Fruit fly (Drosophila melanogaster) whole organism, wandering third instar larva: ENCODE results near the gene CG14304.

ENCODE experiments used
- Abd-B ChIP-seq: fragments of >200 bp; optimal IDR thresholded peaks from 2 replicates; lab custom pipeline; 2017; ENCODE audit warnings: missing biosample characterization, missing genetic modification characterization
- CG32264 ChIP-seq: fragments of 200-800 bp; sonication (Bioruptor generic); optimal IDR thresholded peaks from 2 replicates; lab custom pipeline; 2016; ENCODE audit warnings: missing biosample characterization, missing genetic modification characterization
- CG9705 ChIP-seq: fragments of 200-800 bp; sonication (Bioruptor generic); optimal IDR thresholded peaks from 2 replicates; lab custom pipeline; 2018; ENCODE audit warnings: missing biosample characterization, mild to moderate bottlenecking, missing genetic modification characterization
- CrebA ChIP-seq: fragments of 200-800 bp; sonication (Bioruptor generic); optimal IDR thresholded peaks from 2 replicates; lab custom pipeline; 2016; ENCODE audit warnings: missing biosample characterization, mild to moderate bottlenecking, missing genetic modification characterization, borderline replicate concordance
- Dfd ChIP-seq: fragments of >200 bp; optimal IDR thresholded peaks from 2 replicates; lab custom pipeline; 2017; ENCODE audit warnings: missing biosample characterization, missing genetic modification characterization
- Dif ChIP-seq: fragments of 200-275, 200-300 bp; sonication (Bioruptor generic); optimal IDR thresholded peaks from 2 replicates; lab custom pipeline; 2018; ENCODE audit warnings: missing biosample characterization, missing genetic modification characterization; ENCODE audit not compliant: partially characterized antibody
- GATAd ChIP-seq: sonication (Bioruptor generic); optimal IDR thresholded peaks from 2 replicates; lab custom pipeline; 2016; ENCODE audit warnings: missing biosample characterization, missing genetic modification characterization
- HLH106 ChIP-seq: fragments of 200-800 bp; optimal IDR thresholded peaks from 3 replicates; lab custom pipeline; 2019; ENCODE audit warnings: missing biosample characterization, mild to moderate bottlenecking, missing genetic modification characterization, moderate library complexity
- Hnf4 ChIP-seq: fragments of 200-800 bp; sonication (Bioruptor generic); optimal IDR thresholded peaks from 2 replicates; lab custom pipeline; 2016; ENCODE audit warnings: missing biosample characterization, mild to moderate bottlenecking, missing genetic modification characterization
- Hr78 ChIP-seq: fragments of >200 bp; optimal IDR thresholded peaks from 2 replicates; lab custom pipeline; 2017; ENCODE audit warnings: missing biosample characterization, missing genetic modification characterization
- Jra ChIP-seq: sonication (Bioruptor generic); optimal IDR thresholded peaks from 2 replicates; lab custom pipeline; 2016; ENCODE audit warnings: missing biosample characterization, missing genetic modification characterization
- Mio ChIP-seq: sonication (Bioruptor generic); optimal IDR thresholded peaks from 2 replicates; lab custom pipeline; 2016; ENCODE audit warnings: missing biosample characterization, missing genetic modification characterization
- Myc ChIP-seq: fragments of >200 bp; optimal IDR thresholded peaks from 2 replicates; lab custom pipeline; 2017
- N ChIP-seq: fragments of >200 bp; optimal IDR thresholded peaks from 2 replicates; lab custom pipeline; 2018; ENCODE audit warnings: missing biosample characterization, missing external identifiers, missing genetic modification characterization
- OdsH ChIP-seq: fragments of 200-800 bp; sonication (Bioruptor generic); optimal IDR thresholded peaks from 2 replicates; lab custom pipeline; 2016; ENCODE audit warnings: missing biosample characterization, mild to moderate bottlenecking, missing genetic modification characterization
- Rel ChIP-seq, 2 experiments: fragments of 200-800 bp; sonication (Bioruptor generic) in 1 of 2; optimal IDR thresholded peaks; 2 replicates in 1 of 2; 3 replicates in 1 of 2; lab custom pipeline; 2016 to 2019; ENCODE audit warnings: mild to moderate bottlenecking in 2 of 2, missing biosample characterization in 2 of 2, missing genetic modification characterization in 2 of 2, moderate library complexity in 1 of 2
- Sp1 ChIP-seq: fragments of 200-800 bp; sonication (Bioruptor generic); optimal IDR thresholded peaks from 3 replicates; lab custom pipeline; 2019; ENCODE audit warnings: missing biosample characterization, mild to moderate bottlenecking, missing genetic modification characterization, moderate library complexity
- Vsx2 ChIP-seq: fragments of 200-300, 225-300 bp; sonication (Bioruptor generic); optimal IDR thresholded peaks from 2 replicates; lab custom pipeline; 2018; ENCODE audit warnings: missing biosample characterization, missing genetic modification characterization; ENCODE audit not compliant: partially characterized antibody
- br ChIP-seq: fragments of 200-800 bp; sonication (Bioruptor generic); optimal IDR thresholded peaks from 2 replicates; lab custom pipeline; 2016; ENCODE audit warnings: missing biosample characterization, missing genetic modification characterization
- brk ChIP-seq: fragments of 200-800 bp; sonication (Bioruptor generic); optimal IDR thresholded peaks from 2 replicates; lab custom pipeline; 2016; ENCODE audit warnings: missing biosample characterization, mild to moderate bottlenecking, missing genetic modification characterization
- dl ChIP-seq, 2 experiments: fragments of 175-275, 200-275 bp in 1 of 2; fragments of 200-275 bp in 1 of 2; sonication (Bioruptor generic); optimal IDR thresholded peaks; lab custom pipeline; 2018; ENCODE audit warnings: mild to moderate bottlenecking in 2 of 2, missing biosample characterization in 2 of 2, missing genetic modification characterization in 2 of 2, moderate library complexity in 2 of 2; ENCODE audit not compliant: partially characterized antibody in 2 of 2, insufficient read depth in 1 of 2
- dmrt93B ChIP-seq: fragments of 200-800 bp; sonication (Bioruptor generic); optimal IDR thresholded peaks from 2 replicates; lab custom pipeline; 2018; ENCODE audit warnings: missing biosample characterization, mild to moderate bottlenecking, missing genetic modification characterization
- ey ChIP-seq: fragments of 200-800 bp; sonication (Bioruptor generic); optimal IDR thresholded peaks from 2 replicates; lab custom pipeline; 2016; ENCODE audit warnings: missing biosample characterization, missing genetic modification characterization
- foxo ChIP-seq, 2 experiments: fragments of 200-800 bp; sonication (Bioruptor generic); optimal IDR thresholded peaks; 2 replicates in 1 of 2; 3 replicates in 1 of 2; lab custom pipeline; 2016 to 2017; ENCODE audit warnings: missing biosample characterization in 2 of 2, missing genetic modification characterization in 2 of 2
- fru ChIP-seq: fragments of 200-800 bp; sonication (Bioruptor generic); optimal IDR thresholded peaks from 3 replicates; lab custom pipeline; 2016; ENCODE audit warnings: missing biosample characterization, mild to moderate bottlenecking, missing genetic modification characterization
- h ChIP-seq: fragments of 200-800 bp; sonication (Bioruptor generic); optimal IDR thresholded peaks from 3 replicates; lab custom pipeline; 2016; ENCODE audit warnings: missing biosample characterization, mild to moderate bottlenecking, missing genetic modification characterization
- jim ChIP-seq: fragments of 175-275, 200-325 bp; sonication (Bioruptor generic); optimal IDR thresholded peaks from 2 replicates; lab custom pipeline; 2016; ENCODE audit warnings: missing biosample characterization, mild to moderate bottlenecking, missing genetic modification characterization
- lola ChIP-seq: fragments of >200 bp; optimal IDR thresholded peaks from 2 replicates; lab custom pipeline; 2017; ENCODE audit warnings: missing biosample characterization, missing genetic modification characterization
- pan ChIP-seq: fragments of >200 bp; optimal IDR thresholded peaks from 2 replicates; lab custom pipeline; 2017
- psq ChIP-seq: fragments of 200-800 bp; sonication (Bioruptor generic); optimal IDR thresholded peaks from 3 replicates; lab custom pipeline; 2017; ENCODE audit warnings: missing biosample characterization, mild to moderate bottlenecking, missing genetic modification characterization, moderate library complexity
- rgr ChIP-seq: fragments of 200-800 bp; sonication (Bioruptor generic); optimal IDR thresholded peaks from 3 replicates; lab custom pipeline; 2016; ENCODE audit warnings: missing biosample characterization, mild to moderate bottlenecking, missing genetic modification characterization
- sage ChIP-seq: fragments of 200-800 bp; sonication (Bioruptor generic); optimal IDR thresholded peaks from 2 replicates; lab custom pipeline; 2016; ENCODE audit warnings: missing biosample characterization, mild to moderate bottlenecking, missing genetic modification characterization
- sv ChIP-seq: fragments of 200-800 bp; sonication (Bioruptor generic); optimal IDR thresholded peaks from 3 replicates; lab custom pipeline; 2016; ENCODE audit warnings: missing biosample characterization, missing genetic modification characterization
- tai ChIP-seq: sonication (Bioruptor generic); optimal IDR thresholded peaks from 2 replicates; lab custom pipeline; 2016; ENCODE audit warnings: missing biosample characterization, missing genetic modification characterization
- usp ChIP-seq: fragments of >200 bp; optimal IDR thresholded peaks from 2 replicates; lab custom pipeline; 2017; ENCODE audit warnings: missing biosample characterization, missing genetic modification characterization
- woc ChIP-seq: sonication (Bioruptor generic); optimal IDR thresholded peaks from 2 replicates; lab custom pipeline; 2016; ENCODE audit warnings: missing biosample characterization, mild to moderate bottlenecking, missing genetic modification characterization

Gene CG14304

DNA sequence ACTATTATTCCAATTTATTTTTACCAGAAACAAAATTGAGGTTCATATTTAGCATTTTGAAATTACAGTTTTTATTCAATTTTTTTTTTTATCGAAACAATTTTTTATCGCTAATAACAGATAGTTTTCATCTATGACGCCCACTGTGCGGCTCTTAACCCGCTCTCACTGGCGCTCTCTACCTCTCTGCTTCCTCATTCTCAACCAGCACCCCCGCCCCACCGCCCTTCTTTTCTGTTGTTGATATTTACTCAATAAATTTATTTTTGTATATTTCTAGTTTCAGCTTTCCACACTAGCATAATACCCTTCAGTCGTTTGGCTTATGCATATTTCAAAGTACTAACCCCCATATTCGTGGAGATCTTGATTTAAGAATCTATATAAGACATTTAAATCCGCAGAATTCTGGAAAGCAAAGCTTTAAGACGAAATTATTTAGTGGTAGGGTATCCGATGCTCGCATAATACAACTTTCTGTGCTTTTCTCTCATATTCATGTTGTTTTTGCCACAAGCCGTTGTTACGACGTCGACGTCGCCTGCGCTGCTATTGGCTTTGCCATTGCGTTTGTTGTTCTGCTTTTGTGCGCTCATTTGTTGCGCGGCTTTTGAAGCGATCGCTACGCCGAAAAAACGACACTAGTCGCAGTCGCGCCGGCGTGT is 37.1 kb downstream of the CG14304 start (continued):
- TF ChIP-seq jim (GFP tag; lab: Kevin White, UChicago) (peak; percentile 63), Hnf4 (GFP tag; lab: Kevin White, UChicago) (peak; percentile 67), woc (GFP tag; lab: Kevin White, UChicago) (peak; percentile 80), Dif (no peak), sv (GFP tag; lab: Kevin White, UChicago) (peak; percentile 97), fru (GFP tag; lab: Kevin White, UChicago) (peak; percentile 82), lola (GFP tag; lab: Kevin White, UChicago) (no peak), Sp1 (GFP tag; lab: Kevin White, UChicago) (peak; percentile 69), OdsH (peak; percentile 81), psq (peak; percentile 80), h (GFP tag; lab: Kevin White, UChicago) (peak; percentile 89), Jra (GFP tag; lab: Kevin White, UChicago) (peak; percentile 2), dmrt93B (GFP tag; lab: Kevin White, UChicago) (peak; percentile 70), Dfd (GFP tag; lab: Kevin White, UChicago) (no peak)

dm6 chr3R:18582236-18582635 is 38.9 kb downstream of the CG14304 start:
- no peak for TF ChIP-seq Dfd (GFP tag; lab: Kevin White, UChicago)
- TF ChIP-seq Sp1 (GFP tag; lab: Kevin White, UChicago): no peak
- TF ChIP-seq h (GFP tag; lab: Kevin White, UChicago): peak; percentile 49
- no peak for TF ChIP-seq brk
- TF ChIP-seq Myc: no peak
- TF ChIP-seq OdsH: peak; percentile 7
- no peak for TF ChIP-seq fru (GFP tag; lab: Kevin White, UChicago)
- peak; percentile 24 for TF ChIP-seq Hnf4 (GFP tag; lab: Kevin White, UChicago)
- no peak for TF ChIP-seq dmrt93B (GFP tag; lab: Kevin White, UChicago)
- TF ChIP-seq dl (GFP tag; optimal IDR thresholded peaks at IDR 0.05; lab: Kevin White, UChicago; ENCODE audit: insufficient read depth in 1 of 2, partially characterized antibody in 2 of 2): no peak
- peak; percentile 46 for TF ChIP-seq rgr
- TF ChIP-seq Mio: no peak

DNA sequence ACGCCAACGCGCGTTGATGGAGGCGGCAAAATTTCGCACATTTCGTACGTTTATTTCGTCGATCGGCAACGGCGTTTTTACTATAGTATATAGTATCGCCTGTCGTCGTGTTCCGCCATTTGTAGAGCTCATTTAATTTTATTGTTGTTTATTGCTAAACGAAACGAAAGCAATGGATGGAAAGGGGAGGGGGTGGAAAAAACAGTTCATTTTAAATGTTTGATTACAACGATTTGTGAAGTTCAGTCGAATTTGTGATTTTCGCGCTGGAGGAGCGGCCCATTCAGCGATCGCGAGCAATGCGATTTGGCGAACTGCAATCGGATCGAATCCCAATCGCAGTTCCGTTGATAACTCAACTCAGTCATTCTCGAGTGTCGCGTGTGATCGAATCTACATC is 40.1 kb downstream of the CG14304 start:
- TF ChIP-seq sage (GFP tag; lab: Kevin White, UChicago): no peak
- TF ChIP-seq Rel (GFP tag; optimal IDR thresholded peaks at IDR 0.05; lab: Kevin White, UChicago): no peak
- peak; percentile 29 for TF ChIP-seq Rel (tag; optimal IDR thresholded peaks at IDR 0.05; lab: Kevin White, UChicago)

- TF ChIP-seq fru (GFP tag; lab: Kevin White, UChicago) (peak; percentile 13), Rel (GFP tag; optimal IDR thresholded peaks at IDR 0.05; lab: Kevin White, UChicago) (no peak), Rel (tag; optimal IDR thresholded peaks at IDR 0.05; lab: Kevin White, UChicago) (peak; percentile 91), CrebA (no peak), CG9705 (no peak)
Observed at dm6 chr3R:18577739-18578417, 43.2 kb downstream of the CG14304 start.

DNA sequence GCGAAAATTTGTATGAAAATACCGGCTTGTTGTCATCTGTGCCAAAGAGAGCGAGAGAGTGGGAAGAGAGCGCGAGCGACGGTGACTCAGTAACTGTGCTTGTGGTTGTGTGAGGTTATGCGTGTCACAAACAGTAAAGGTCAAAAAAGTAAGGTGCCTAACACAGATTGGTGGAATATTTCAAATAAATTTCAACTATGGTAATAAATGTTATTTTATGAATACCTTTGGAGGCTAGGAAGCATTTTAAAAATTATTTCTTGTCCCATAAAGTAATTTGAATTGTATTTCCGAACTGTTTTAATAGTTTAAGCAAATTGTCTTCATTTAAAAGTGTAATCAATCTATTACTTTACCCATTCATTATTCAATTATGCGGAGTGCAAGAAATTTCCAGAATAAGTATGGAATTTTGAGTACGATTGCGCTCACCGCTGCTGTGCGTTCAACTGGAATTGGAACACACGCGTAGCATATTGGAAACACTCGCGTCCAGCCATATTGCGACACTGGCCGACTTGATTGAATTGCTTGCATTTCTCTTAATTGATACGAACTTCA is 47.3 kb downstream of the CG14304 start:
- TF ChIP-seq tai (GFP tag; lab: Kevin White, UChicago) (peak; percentile 87), Dfd (GFP tag; lab: Kevin White, UChicago) (peak; percentile 36), Hnf4 (GFP tag; lab: Kevin White, UChicago) (peak; percentile 92), dmrt93B (GFP tag; lab: Kevin White, UChicago) (peak; percentile 91), Abd-B (GFP tag; lab: Kevin White, UChicago) (no peak), N (GFP tag; lab: Kevin White, UChicago) (no peak), usp (GFP tag; lab: Kevin White, UChicago) (no peak), sage (GFP tag; lab: Kevin White, UChicago) (peak; percentile 81), Dif (peak; percentile 73), Mio (peak; percentile 65), foxo (GFP tag; optimal IDR thresholded peaks at IDR 0.05; lab: Kevin White, UChicago) (peak; percentile 49 to 95), ey (GFP tag; lab: Kevin White, UChicago) (peak; percentile 96), HLH106 (tag; lab: Kevin White, UChicago) (peak; percentile 93), lola (GFP tag; lab: Kevin White, UChicago) (no peak), CG32264 (GFP tag; lab: Kevin White, UChicago) (peak; percentile 83), GATAd (GFP tag; lab: Kevin White, UChicago) (peak; percentile 49), jim (GFP tag; lab: Kevin White, UChicago) (peak; percentile 5), rgr (peak; percentile 95), br (GFP tag; lab: Kevin White, UChicago) (peak; percentile 95), CG9705 (peak; percentile 51), Vsx2 (GFP tag; lab: Kevin White, UChicago) (peak; percentile 7), sv (GFP tag; lab: Kevin White, UChicago) (peak; percentile 92), psq (peak; percentile 91), woc (GFP tag; lab: Kevin White, UChicago) (peak; percentile 87), pan (lab: Kevin White, UChicago) (no peak), CrebA (peak; percentile 69), Jra (GFP tag; lab: Kevin White, UChicago) (peak; percentile 94), Hr78 (no peak), h (GFP tag; lab: Kevin White, UChicago) (peak; percentile 94), Myc (no peak)
